Fruit fly (Drosophila melanogaster) whole organism, wandering third instar larva: Measurements from ENCODE around the gene CG4367.

Experiments
- ey ChIP-seq: fragments of 200-800 bp; sonication (Bioruptor generic); optimal IDR thresholded peaks from 2 replicates; lab custom pipeline; 2016; ENCODE audit warnings: missing biosample characterization, missing genetic modification characterization
- usp ChIP-seq: fragments of >200 bp; optimal IDR thresholded peaks from 2 replicates; lab custom pipeline; 2017; ENCODE audit warnings: missing biosample characterization, missing genetic modification characterization

- TF ChIP-seq usp (GFP tag; lab: Kevin White, UChicago) (no peak), ey (GFP tag; lab: Kevin White, UChicago) (no peak)
Measured at dm6 chr3R:20288564-20288963, 16.2 kb downstream of the CG4367 start.
